Worm (Caenorhabditis elegans): ENCODE results near the gene pqn-35.

The pqn-35 gene

DNA sequence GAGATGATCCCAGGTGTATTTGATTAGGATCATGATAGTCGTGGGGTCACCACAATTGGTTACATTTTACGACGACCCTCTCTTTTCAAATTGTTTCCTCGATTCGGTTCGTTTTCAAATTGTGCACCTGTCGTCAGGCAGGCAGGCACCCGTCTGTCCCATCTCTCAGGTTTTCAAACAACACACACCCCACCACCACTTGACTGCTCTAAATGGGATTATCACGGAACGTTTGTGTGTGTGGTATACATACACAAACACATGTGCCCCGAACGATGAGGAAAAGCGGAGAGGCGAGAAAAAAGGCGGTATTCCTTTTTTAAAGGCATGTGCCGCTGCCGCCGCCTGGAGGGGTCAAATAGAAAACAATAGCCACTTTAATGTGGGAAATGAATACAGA is 27.5 kb upstream of the pqn-35 start:
- TF ChIP-seq W03F9.2 (tag; optimal IDR thresholded peaks at IDR 0.05) (no peak), dao-5 (tag; optimal IDR thresholded peaks at IDR 0.05) (no peak), him-1 (tag; optimal IDR thresholded peaks at IDR 0.05) (no peak)

DNA sequence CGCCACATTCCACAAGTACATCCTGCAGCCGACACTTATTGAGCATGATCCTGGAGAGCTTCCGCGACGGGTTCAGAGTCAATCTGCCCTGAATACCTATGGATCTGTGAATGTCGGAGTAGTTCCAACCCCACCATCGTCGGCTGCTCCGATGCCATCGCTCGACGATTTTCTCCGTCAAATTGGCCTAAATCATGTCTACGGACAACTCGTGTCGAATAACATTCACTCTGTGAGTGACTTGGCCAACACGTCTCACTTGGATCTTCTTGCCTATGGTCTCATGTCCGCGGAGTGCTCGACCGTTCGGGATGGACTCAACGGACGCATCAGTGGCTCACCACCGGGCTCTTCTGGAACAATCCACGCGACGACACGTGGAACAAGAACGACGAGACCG is 22.7 kb upstream of the pqn-35 start:
- TF ChIP-seq him-1 (tag; optimal IDR thresholded peaks at IDR 0.05) (no peak), W03F9.2 (tag; optimal IDR thresholded peaks at IDR 0.05) (no peak), dao-5 (tag; optimal IDR thresholded peaks at IDR 0.05) (no peak)

DNA sequence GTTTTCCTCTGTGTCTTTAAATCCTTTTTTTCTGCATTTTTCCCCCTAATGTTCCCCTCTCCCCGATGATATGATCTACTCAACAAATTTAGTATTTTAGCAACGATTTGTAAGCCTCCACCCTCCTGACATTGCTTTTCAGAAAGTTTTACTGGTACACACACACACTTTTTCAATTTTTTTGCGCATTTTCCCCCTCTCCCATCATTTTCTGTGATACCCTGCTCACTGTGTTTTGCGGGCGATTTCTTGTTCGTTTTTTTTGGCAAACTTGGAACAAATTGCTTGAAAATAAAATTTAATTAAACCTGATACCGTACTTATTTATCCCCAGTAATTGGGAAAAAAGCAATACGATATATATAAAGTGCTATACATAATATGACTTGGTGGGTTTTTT is 22.1 kb upstream of the pqn-35 start:
- no peak for TF ChIP-seq him-1 (tag; optimal IDR thresholded peaks at IDR 0.05)
- no peak for TF ChIP-seq dao-5 (tag; optimal IDR thresholded peaks at IDR 0.05)
- TF ChIP-seq W03F9.2 (tag; optimal IDR thresholded peaks at IDR 0.05), result no peak

DNA sequence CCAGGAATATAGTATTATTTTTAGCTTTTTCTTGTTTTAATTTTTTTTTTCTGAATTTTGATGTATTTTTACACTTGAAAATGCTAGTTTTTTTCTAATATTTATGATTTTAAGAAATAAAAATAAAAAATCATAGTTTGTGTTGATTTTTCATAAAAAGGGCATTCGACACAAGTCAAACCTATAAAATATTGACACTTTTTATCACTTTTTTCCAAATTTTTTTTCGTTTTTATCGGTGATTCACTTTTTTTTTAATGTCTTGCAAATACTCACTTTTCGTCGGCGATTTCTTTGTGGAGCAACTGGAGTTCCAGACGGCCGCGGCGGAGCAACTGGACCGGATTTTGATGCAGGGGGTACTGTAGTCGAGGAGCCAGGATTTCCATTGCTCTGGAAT is 15.4 kb upstream of the pqn-35 start:
- TF ChIP-seq dao-5 (tag; optimal IDR thresholded peaks at IDR 0.05), result no peak
- TF ChIP-seq W03F9.2 (tag; optimal IDR thresholded peaks at IDR 0.05), result no peak
- TF ChIP-seq him-1 (tag; optimal IDR thresholded peaks at IDR 0.05), result no peak

DNA sequence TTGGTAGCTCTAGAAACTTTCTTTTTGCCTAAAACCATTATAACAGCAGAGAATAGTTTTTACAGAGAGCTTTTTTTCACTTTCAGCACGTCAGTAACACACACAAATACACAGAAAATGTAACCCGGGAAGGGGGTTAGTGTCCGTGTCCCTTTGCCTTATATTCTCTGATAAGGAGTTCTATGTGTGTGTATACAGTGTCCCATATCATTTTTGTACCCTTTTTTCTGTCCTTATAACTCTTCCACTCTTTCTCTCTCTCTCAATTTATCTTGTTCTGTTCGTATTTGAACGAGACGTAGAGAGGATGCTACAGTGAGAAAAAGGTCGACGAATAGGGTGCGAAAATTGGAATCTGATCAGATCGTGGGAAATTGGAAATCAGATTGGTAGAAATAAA is 14.0 kb upstream of the pqn-35 start:
- TF ChIP-seq dao-5 (tag; optimal IDR thresholded peaks at IDR 0.05) (no peak), him-1 (tag; optimal IDR thresholded peaks at IDR 0.05) (no peak), W03F9.2 (tag; optimal IDR thresholded peaks at IDR 0.05) (no peak)

DNA sequence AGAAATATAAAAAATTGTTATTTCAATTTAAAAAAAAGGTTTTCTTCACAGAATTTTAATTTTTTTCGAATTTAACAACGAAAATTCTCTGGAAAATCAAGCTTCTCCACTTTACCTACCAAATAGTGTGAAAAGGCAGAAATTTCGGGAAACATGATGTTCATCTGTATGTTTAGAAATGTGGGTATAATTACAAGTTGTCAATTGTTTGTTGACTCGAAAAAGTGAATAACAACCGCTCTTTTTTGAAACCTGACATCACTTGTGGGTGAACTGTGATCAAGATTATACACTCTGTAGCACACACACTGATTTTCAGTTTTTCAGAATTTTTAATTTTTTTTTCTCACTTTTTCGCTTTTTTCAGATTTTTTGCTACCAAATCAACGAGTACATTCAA is 13.0 kb upstream of the pqn-35 start:
- TF ChIP-seq dao-5 (tag; optimal IDR thresholded peaks at IDR 0.05) (no peak), W03F9.2 (tag; optimal IDR thresholded peaks at IDR 0.05) (no peak), him-1 (tag; optimal IDR thresholded peaks at IDR 0.05) (no peak)

DNA sequence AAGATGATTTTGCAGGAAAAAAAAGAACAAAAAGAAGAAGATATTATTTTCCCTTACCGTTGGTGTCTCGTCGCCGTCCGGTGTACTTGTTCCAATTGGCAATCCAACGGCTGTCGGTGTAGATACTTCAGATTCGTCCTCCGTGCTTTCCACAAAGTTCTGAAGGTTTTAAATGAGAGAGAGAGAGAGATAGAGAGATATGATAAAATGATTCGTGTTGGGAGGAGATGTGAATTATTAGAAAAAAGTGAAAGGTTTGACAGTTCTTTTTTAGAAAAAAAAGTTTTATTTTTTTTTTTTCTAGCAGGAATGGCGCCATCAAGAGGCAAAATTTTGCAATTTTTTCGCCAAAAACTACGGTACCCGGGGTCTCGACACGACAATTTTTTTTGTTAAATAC is 12.5 kb upstream of the pqn-35 start:
- TF ChIP-seq W03F9.2 (tag; optimal IDR thresholded peaks at IDR 0.05) (no peak), him-1 (tag; optimal IDR thresholded peaks at IDR 0.05) (no peak), dao-5 (tag; optimal IDR thresholded peaks at IDR 0.05) (no peak)

DNA sequence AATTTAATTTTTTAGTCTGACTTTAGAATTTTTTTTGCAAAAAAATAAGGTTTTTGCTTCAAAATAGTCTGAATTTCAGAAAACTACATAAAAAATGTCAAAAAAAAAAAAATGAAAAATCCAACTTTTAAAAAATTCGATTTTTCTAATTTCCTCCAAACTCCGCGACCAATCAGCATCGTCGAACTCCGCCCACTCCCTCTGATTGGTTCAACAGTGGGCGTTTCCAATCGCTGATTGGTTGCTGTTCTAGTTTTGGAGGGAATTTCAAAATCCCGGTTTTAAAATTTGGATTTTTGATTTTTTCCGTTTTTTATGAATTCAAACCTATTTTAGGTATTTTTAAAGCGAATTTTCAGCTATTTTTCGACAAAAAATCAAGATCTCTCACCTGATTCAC is 12.0 kb upstream of the pqn-35 start:
- TF ChIP-seq him-1 (tag; optimal IDR thresholded peaks at IDR 0.05) (no peak), W03F9.2 (tag; optimal IDR thresholded peaks at IDR 0.05) (no peak), dao-5 (tag; optimal IDR thresholded peaks at IDR 0.05) (no peak)

DNA sequence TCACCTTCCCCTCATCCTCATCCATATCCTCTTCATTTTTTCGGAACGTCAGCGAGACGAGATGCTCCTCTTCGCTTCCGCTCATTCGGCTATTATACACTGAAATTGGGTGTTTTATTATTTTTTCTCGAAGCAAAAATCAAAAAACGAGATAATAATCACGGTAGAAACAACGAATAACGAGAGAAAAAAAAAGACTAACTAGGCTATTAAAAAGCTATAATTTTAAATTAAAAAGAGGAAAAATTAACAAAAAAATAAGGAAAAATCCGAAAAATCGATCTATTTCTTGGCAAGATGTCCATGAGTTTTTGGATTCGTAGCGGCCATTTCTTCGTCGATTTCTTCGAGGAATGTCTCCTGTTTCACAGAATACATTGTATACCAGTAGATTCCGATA is 11.5 kb upstream of the pqn-35 start, which contains the start of gene ipla-1:
TSS of gene ipla-1 (minus strand) at position 101 of the 400 bp plus-strand sequence.
- TF ChIP-seq W03F9.2 (tag; optimal IDR thresholded peaks at IDR 0.05) (no peak), him-1 (tag; optimal IDR thresholded peaks at IDR 0.05) (no peak), dao-5 (tag; optimal IDR thresholded peaks at IDR 0.05) (no peak)

DNA sequence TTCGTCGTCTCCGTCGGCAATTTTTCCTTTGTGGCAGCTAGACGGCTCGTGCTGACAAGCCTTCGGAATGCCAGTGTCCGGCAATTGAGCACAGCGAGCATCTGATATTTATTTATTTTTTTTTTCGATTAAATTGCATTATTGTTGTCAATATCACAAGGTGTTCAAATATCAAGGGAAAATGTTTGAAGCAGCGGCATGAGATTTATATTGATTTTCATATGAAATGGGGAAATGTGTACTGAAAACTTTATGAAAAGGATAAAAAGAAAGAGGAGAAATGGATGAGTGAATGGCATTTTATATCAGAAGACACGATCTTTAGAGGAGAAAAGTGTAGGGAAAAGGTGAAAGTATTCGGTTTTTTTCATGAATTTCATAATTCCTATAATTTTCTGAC is 10.3 kb upstream of the pqn-35 start, which contains the start of gene coa-3:
TSS of gene coa-3 (minus strand) at position 101 of the 400 bp plus-strand sequence.
- TF ChIP-seq W03F9.2 (tag; optimal IDR thresholded peaks at IDR 0.05), result no peak
- no peak for TF ChIP-seq him-1 (tag; optimal IDR thresholded peaks at IDR 0.05)
- TF ChIP-seq dao-5 (tag; optimal IDR thresholded peaks at IDR 0.05), result no peak

DNA sequence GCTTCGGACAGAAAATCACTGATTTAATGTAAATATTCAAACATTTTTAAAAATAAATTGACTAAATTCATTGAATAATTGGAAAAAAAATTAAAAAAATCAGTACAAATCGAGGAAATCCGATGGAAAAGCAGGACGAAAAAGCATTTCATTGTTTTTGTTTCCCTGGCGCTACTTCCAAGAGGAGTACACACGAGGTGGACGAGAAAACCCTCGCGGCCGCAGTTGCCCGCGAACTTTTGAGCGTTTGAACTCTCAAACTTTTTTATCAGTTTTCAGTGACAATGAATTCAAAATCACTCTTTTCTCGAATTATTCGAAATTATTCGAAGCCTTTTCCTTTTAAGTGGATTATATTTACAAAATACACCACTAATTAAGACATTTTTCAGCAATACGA is 9.8 kb upstream of the pqn-35 start, which contains the start of gene F35D11.4:
TSS of gene F35D11.4 (plus strand) at position 393 of the 400 bp plus-strand sequence.
- TF ChIP-seq him-1 (tag; optimal IDR thresholded peaks at IDR 0.05) (peak; percentile 55), dao-5 (tag; optimal IDR thresholded peaks at IDR 0.05) (no peak), W03F9.2 (tag; optimal IDR thresholded peaks at IDR 0.05) (peak; percentile 59)

DNA sequence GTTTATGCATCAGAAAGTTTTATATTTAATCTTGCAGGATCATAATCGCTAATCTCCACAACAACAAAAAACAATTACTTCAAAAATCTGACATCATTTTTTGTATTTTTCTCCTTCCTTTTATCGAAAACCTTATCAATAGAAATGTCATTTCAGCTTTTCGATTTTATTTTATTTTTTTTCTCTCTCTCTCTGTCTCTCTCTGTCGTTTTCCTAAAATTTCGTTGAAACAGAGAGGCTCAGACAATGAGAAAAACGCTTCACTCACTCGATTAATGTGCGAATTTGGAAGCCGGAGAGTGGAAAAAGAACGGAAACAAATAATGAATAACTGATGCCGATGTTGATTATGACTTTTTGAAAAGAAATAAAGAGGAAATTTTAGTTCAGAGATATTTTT is 8.6 kb upstream of the pqn-35 start:
- TF ChIP-seq dao-5 (tag; optimal IDR thresholded peaks at IDR 0.05) (no peak), W03F9.2 (tag; optimal IDR thresholded peaks at IDR 0.05) (peak; percentile 3), him-1 (tag; optimal IDR thresholded peaks at IDR 0.05) (no peak)

DNA sequence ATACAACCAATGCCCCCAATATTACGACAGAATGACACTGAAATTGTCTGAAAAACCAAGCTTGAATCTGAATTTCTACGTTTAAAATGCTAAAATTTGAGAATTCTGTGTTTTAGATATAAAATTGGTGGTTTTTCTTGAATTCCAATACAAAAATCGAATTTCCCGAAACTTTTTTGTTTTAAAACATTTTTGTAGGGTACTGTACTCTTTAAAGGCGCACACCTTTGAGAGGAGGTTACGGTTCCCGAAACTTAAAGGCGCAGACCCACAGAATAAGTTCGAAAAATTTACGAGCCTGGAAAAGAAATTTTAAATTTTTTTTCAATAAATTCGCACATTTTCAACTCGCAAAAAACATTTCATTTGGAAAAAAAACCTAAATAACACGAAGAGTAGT is 8.1 kb upstream of the pqn-35 start:
- no peak for TF ChIP-seq dao-5 (tag; optimal IDR thresholded peaks at IDR 0.05)
- TF ChIP-seq him-1 (tag; optimal IDR thresholded peaks at IDR 0.05), result no peak
- TF ChIP-seq W03F9.2 (tag; optimal IDR thresholded peaks at IDR 0.05), result no peak

DNA sequence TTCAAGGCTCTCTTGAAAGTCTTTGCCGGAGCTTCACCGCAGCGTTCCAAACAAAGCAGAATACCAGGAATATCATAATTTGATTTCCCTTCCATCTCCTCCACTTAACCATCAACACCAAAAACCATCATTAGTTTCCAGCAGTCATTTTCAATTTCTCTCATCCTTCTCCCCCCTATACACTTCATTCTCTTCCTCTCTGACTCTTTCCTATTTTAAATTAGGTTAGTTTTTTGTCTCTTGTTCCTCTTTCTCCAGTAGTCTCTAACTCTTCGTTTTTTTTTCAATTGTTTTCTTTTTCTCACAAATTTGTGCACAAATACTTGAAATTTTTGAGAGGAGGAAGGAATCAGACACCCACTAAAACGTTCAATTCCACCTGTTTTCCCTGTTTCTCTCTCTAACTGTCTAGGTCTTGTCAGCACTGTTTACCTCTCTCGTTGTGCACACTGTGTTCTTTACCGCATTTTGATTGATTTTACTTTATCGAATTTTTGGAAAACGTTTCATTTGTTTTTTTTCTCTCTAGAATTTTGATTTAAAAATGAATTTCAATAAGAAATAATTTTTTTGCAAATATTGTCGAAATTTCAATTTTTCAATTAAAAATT is 6.0 kb upstream of the pqn-35 start:
- no peak for TF ChIP-seq him-1 (tag; optimal IDR thresholded peaks at IDR 0.05)
- no peak for TF ChIP-seq dao-5 (tag; optimal IDR thresholded peaks at IDR 0.05)

DNA sequence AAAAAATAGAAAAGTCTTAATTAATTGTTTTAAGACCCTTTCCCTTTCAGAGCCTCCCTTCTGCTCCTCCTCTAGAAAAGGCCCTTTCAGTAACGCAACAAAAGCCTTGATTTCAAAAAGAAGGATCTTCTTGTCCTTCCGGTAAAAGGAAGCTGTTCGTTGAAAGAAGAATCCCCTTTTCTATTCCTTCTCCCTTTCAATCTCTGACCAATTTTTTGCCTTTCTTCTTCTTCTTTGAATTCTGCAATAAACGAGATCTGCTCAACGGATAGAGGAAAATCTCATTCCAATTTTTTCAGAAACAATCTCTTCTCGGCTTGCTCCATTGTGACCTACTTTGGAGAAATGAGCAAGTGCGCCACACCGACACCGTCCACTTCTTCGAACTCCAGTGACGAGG is 4.7 kb upstream of the pqn-35 start, which contains the start of gene F35D11.3:
TSS of gene F35D11.3 (plus strand) at position 300 of the 400 bp plus-strand sequence.
- TF ChIP-seq W03F9.2 (tag; optimal IDR thresholded peaks at IDR 0.05) (no peak), him-1 (tag; optimal IDR thresholded peaks at IDR 0.05) (no peak), dao-5 (tag; optimal IDR thresholded peaks at IDR 0.05) (no peak)
